Worm (Caenorhabditis elegans): ENCODE results near the gene clec-180.

clec-180 gene

ce11 chrIV:7586972-7587371, 18.3 kb downstream of the clec-180 start:
- no peak for TF ChIP-seq ref-2 (tag; optimal IDR thresholded peaks at IDR 0.05)
- TF ChIP-seq madf-2 (tag; optimal IDR thresholded peaks at IDR 0.05) = no peak
- peak; percentile 18 for TF ChIP-seq unc-42 (tag; optimal IDR thresholded peaks at IDR 0.05)

ce11 chrIV:7588631-7589030, 19.9 kb downstream of the clec-180 start, which contains the start of gene cla-1:
Gene cla-1 (plus strand): TSS chrIV:7588931.
- TF ChIP-seq hlh-8 (tag; optimal IDR thresholded peaks at IDR 0.05) = no peak
- TF ChIP-seq unc-42 (tag; optimal IDR thresholded peaks at IDR 0.05) = peak; percentile 44

- TF ChIP-seq C38D4.7 (GFP tag; optimal IDR thresholded peaks at IDR 0.05) = no peak
- TF ChIP-seq unc-42 (tag; optimal IDR thresholded peaks at IDR 0.05) = peak; percentile 82
Measured at ce11 chrIV:7605413-7605812, 36.7 kb downstream of the clec-180 start.

- TF ChIP-seq zip-5 (tag; optimal IDR thresholded peaks at IDR 0.05) (no peak), K02D7.2 (tag; optimal IDR thresholded peaks at IDR 0.05) (no peak), hlh-15 (tag; optimal IDR thresholded peaks at IDR 0.05) (no peak), C08G9.2 (tag; optimal IDR thresholded peaks at IDR 0.05) (no peak), ceh-24 (tag; optimal IDR thresholded peaks at IDR 0.05) (no peak), dve-1 (tag; optimal IDR thresholded peaks at IDR 0.05) (no peak), madf-2 (tag; optimal IDR thresholded peaks at IDR 0.05) (no peak), ceh-22 (tag; optimal IDR thresholded peaks at IDR 0.05) (no peak), pha-4 (tag; optimal IDR thresholded peaks at IDR 0.05) (no peak), dmd-4 (tag; optimal IDR thresholded peaks at IDR 0.05; ENCODE audit: borderline replicate concordance) (no peak), pha-2 (tag; optimal IDR thresholded peaks at IDR 0.05) (no peak), ceh-6 (GFP tag; optimal IDR thresholded peaks at IDR 0.05) (no peak), pros-1 (tag; optimal IDR thresholded peaks at IDR 0.05) (no peak), elt-4 (tag; optimal IDR thresholded peaks at IDR 0.05) (no peak), rnt-1 (tag; optimal IDR thresholded peaks at IDR 0.05) (no peak), ceh-30 (tag; optimal IDR thresholded peaks at IDR 0.05) (no peak), ceh-2 (tag; optimal IDR thresholded peaks at IDR 0.05) (no peak)
Measured at ce11 chrIV:7608111-7608510, 39.4 kb downstream of the clec-180 start.

ce11 chrIV:7611396-7611795, 42.7 kb downstream of the clec-180 start:
- TF ChIP-seq ceh-2 (tag; optimal IDR thresholded peaks at IDR 0.05) (no peak), ref-2 (tag; optimal IDR thresholded peaks at IDR 0.05) (no peak), Y22D7AL.16 (tag; optimal IDR thresholded peaks at IDR 0.05) (no peak), unc-55 (GFP tag; optimal IDR thresholded peaks at IDR 0.05) (no peak), ceh-6 (GFP tag; optimal IDR thresholded peaks at IDR 0.05) (no peak), ets-4 (tag; optimal IDR thresholded peaks at IDR 0.05) (no peak), mec-3 (tag; optimal IDR thresholded peaks at IDR 0.05; ENCODE audit: borderline replicate concordance) (no peak), ceh-31 (tag; optimal IDR thresholded peaks at IDR 0.05) (peak; percentile 53), tbx-2 (tag; optimal IDR thresholded peaks at IDR 0.05) (no peak), unc-3 (GFP tag; conservative IDR thresholded peaks at IDR 0.05) (no peak), unc-3 (tag; optimal IDR thresholded peaks at IDR 0.05) (no peak), ceh-19 (GFP tag; optimal IDR thresholded peaks at IDR 0.05) (peak; percentile 10), hlh-13 (GFP tag; optimal IDR thresholded peaks at IDR 0.05) (no peak), gmeb-2 (tag; optimal IDR thresholded peaks at IDR 0.05) (no peak), tbx-7 (tag; optimal IDR thresholded peaks at IDR 0.05) (no peak), ceh-48 (tag; optimal IDR thresholded peaks at IDR 0.05) (peak; percentile 54), elt-4 (tag; optimal IDR thresholded peaks at IDR 0.05) (no peak), ahr-1 (tag; optimal IDR thresholded peaks at IDR 0.05) (no peak), ceh-45 (GFP tag; IDR thresholded peaks at IDR 0.05) (no peak)

Data from whole organism, late embryonic.